Fruit fly (Drosophila melanogaster) whole organism, prepupa: ENCODE data around the gene CG12883.

Experiments used
- Blimp-1 ChIP-seq: fragments of 200-800 bp; sonication (Bioruptor generic); optimal IDR thresholded peaks from 3 replicates; lab custom pipeline; 2017; ENCODE audit warnings: missing biosample characterization, missing genetic modification characterization, mild to moderate bottlenecking, moderate library complexity, missing genetic modification reagents
- CG11294 ChIP-seq: fragments of 200-800 bp; sonication (Bioruptor generic); IDR thresholded peaks from 2 replicates; pipeline ENCODE4 v1.3.6; 2022; ENCODE audit warnings: missing biosample characterization, missing genetic modification characterization
- CG11902 ChIP-seq: fragments of 200-800 bp; sonication (Bioruptor generic); optimal IDR thresholded peaks from 3 replicates; lab custom pipeline; 2016; ENCODE audit warnings: missing biosample characterization, missing genetic modification characterization
- CG1621 ChIP-seq: fragments of 200-800 bp; sonication (Bioruptor generic); optimal IDR thresholded peaks from 3 replicates; lab custom pipeline; 2018; ENCODE audit warnings: missing biosample characterization, mild to moderate bottlenecking, missing genetic modification characterization
- CG3032 ChIP-seq: fragments of 200-800 bp; optimal IDR thresholded peaks from 2 replicates; lab custom pipeline; 2019; ENCODE audit warnings: missing biosample characterization, mild to moderate bottlenecking, missing genetic modification characterization, moderate library complexity
- CG31627 ChIP-seq: fragments of 200-800 bp; sonication (Bioruptor generic); optimal IDR thresholded peaks from 3 replicates; lab custom pipeline; 2016; ENCODE audit warnings: missing biosample characterization, missing genetic modification characterization
- CG34406 ChIP-seq: fragments of 200-800 bp; sonication (Bioruptor generic); optimal IDR thresholded peaks from 3 replicates; lab custom pipeline; 2016; ENCODE audit warnings: missing biosample characterization, missing genetic modification characterization
- CG3919 ChIP-seq: fragments of 200-800 bp; sonication (Bioruptor generic); optimal IDR thresholded peaks from 3 replicates; lab custom pipeline; 2016; ENCODE audit warnings: missing biosample characterization, missing genetic modification characterization
- CG6163 ChIP-seq: fragments of 200-800 bp; sonication (Bioruptor generic); IDR thresholded peaks from 3 replicates; pipeline ENCODE4 v1.3.6; 2022; ENCODE audit warnings: missing biosample characterization, missing genetic modification characterization
- CG6276 ChIP-seq: fragments of 200-800 bp; sonication (Bioruptor generic); optimal IDR thresholded peaks from 2 replicates; lab custom pipeline; 2017; ENCODE audit warnings: missing biosample characterization, mild to moderate bottlenecking, missing genetic modification characterization
- CG7368 ChIP-seq: fragments of 200-800 bp; sonication (Bioruptor generic); optimal IDR thresholded peaks from 3 replicates; lab custom pipeline; 2016; ENCODE audit warnings: missing biosample characterization, missing genetic modification characterization
- CG8119 ChIP-seq: fragments of 200-800 bp; sonication (Bioruptor generic); IDR thresholded peaks from 3 replicates; pipeline ENCODE4 v1.3.6; 2022; ENCODE audit warnings: missing biosample characterization, missing genetic modification characterization
- CG8319 ChIP-seq: fragments of 200-800 bp; sonication (Bioruptor generic); optimal IDR thresholded peaks from 3 replicates; lab custom pipeline; 2016; ENCODE audit warnings: missing biosample characterization, missing genetic modification characterization
- CG9139 ChIP-seq: fragments of 200-800 bp; sonication (Bioruptor generic); optimal IDR thresholded peaks from 3 replicates; lab custom pipeline; 2017; ENCODE audit warnings: missing biosample characterization, mild to moderate bottlenecking, missing genetic modification characterization
- Eip75B ChIP-seq: fragments of 200-800 bp; sonication (Bioruptor generic); optimal IDR thresholded peaks from 3 replicates; lab custom pipeline; 2016; ENCODE audit warnings: missing biosample characterization, missing genetic modification characterization
- Ets96B ChIP-seq: fragments of 200-800 bp; optimal IDR thresholded peaks from 2 replicates; lab custom pipeline; 2019; ENCODE audit warnings: missing biosample characterization, mild to moderate bottlenecking, missing genetic modification characterization, moderate library complexity
- Gug ChIP-seq: fragments of 200-800 bp; sonication (Bioruptor generic); IDR thresholded peaks from 2 replicates; pipeline ENCODE4 v1.3.6; 2022; ENCODE audit warnings: missing biosample characterization, missing genetic modification characterization
- Hr38 ChIP-seq: sonication (Bioruptor generic); optimal IDR thresholded peaks from 2 replicates; lab custom pipeline; 2016; ENCODE audit warnings: missing biosample characterization, missing genetic modification characterization
- Met ChIP-seq: fragments of 200-800 bp; sonication (Bioruptor generic); optimal IDR thresholded peaks from 3 replicates; lab custom pipeline; 2016; ENCODE audit warnings: missing biosample characterization, missing genetic modification characterization
- Sox15 ChIP-seq: fragments of 200-800 bp; sonication (Bioruptor generic); optimal IDR thresholded peaks from 3 replicates; lab custom pipeline; 2016; ENCODE audit warnings: missing biosample characterization, missing genetic modification characterization
- acj6 ChIP-seq: fragments of 200-800 bp; sonication (Bioruptor generic); optimal IDR thresholded peaks from 3 replicates; lab custom pipeline; 2016; ENCODE audit warnings: missing biosample characterization, missing genetic modification characterization
- dac ChIP-seq: fragments of 200-800 bp; sonication (Bioruptor generic); optimal IDR thresholded peaks from 2 replicates; lab custom pipeline; 2017; ENCODE audit warnings: missing biosample characterization, mild to moderate bottlenecking, missing genetic modification characterization
- dsx ChIP-seq: fragments of 200-800 bp; optimal IDR thresholded peaks from 3 replicates; lab custom pipeline; 2019; ENCODE audit warnings: missing biosample characterization, mild to moderate bottlenecking, missing genetic modification characterization, moderate library complexity; ENCODE audit not compliant: poor library complexity, severe bottlenecking
- fd59A ChIP-seq: fragments of 200-800 bp; sonication (Bioruptor generic); optimal IDR thresholded peaks from 2 replicates; lab custom pipeline; 2017; ENCODE audit warnings: missing biosample characterization, mild to moderate bottlenecking, missing genetic modification characterization, missing genetic modification reagents
- fkh ChIP-seq: fragments of 200-800 bp; sonication (Bioruptor generic); optimal IDR thresholded peaks from 3 replicates; lab custom pipeline; 2017; ENCODE audit warnings: missing biosample characterization, mild to moderate bottlenecking, missing genetic modification characterization, moderate library complexity
- lz ChIP-seq: fragments of 200-800 bp; sonication (Bioruptor generic); optimal IDR thresholded peaks from 3 replicates; lab custom pipeline; 2016; ENCODE audit warnings: missing biosample characterization, missing genetic modification characterization
- net ChIP-seq: fragments of 200-800 bp; sonication (Bioruptor generic); optimal IDR thresholded peaks from 3 replicates; lab custom pipeline; 2016; ENCODE audit warnings: missing biosample characterization, missing genetic modification characterization
- salr ChIP-seq, 2 experiments: fragments of 200-800 bp; sonication (Bioruptor generic); optimal IDR thresholded peaks; 3 replicates each; lab custom pipeline; 2016 to 2018; ENCODE audit warnings: missing biosample characterization in 2 of 2, missing genetic modification characterization in 2 of 2, mild to moderate bottlenecking in 1 of 2
- ss ChIP-seq, 2 experiments: fragments of 200-800 bp; sonication (Bioruptor generic); optimal IDR thresholded peaks; 2 replicates in 1 of 2; 3 replicates in 1 of 2; lab custom pipeline; 2017 to 2018; ENCODE audit warnings: mild to moderate bottlenecking in 2 of 2, missing biosample characterization in 2 of 2, missing genetic modification characterization in 2 of 2, moderate library complexity in 1 of 2
- svp ChIP-seq: fragments of 200-800 bp; sonication (Bioruptor generic); peaks from one replicate; lab custom pipeline; 2016; ENCODE audit warnings: missing biosample characterization, missing genetic modification characterization
- topi ChIP-seq: fragments of 200-800 bp; sonication (Bioruptor generic); optimal IDR thresholded peaks from 3 replicates; lab custom pipeline; 2016; ENCODE audit warnings: missing biosample characterization, missing genetic modification characterization

The CG12883 gene

DNA sequence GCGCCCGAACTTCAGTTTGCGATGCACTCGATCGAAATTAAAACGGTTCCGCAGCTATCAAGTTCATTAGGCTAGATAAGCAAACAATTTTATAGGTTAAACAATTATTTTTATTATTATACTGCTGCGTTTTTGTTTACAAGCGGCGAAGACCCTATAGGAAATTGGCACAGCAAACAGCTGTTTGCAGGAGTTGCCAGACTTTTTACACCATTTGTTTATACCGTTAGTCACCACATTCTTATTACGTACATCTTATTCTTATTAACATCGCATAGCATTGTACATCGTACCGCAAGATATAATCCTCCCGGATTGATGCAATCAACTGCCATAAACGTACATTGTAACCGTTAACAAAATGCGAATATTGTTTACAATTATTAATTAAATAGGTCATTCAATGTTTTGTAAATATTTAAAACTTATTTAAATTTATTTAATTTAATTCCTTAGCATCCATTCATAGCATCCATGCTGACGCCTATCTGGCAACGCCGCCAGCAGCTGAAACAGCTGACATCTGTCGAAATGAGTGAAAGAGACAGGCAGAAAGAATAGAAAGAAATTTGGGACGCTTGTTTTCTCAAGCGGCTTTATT, 27.6 kb downstream of the CG12883 start, which contains the start of the genes CROT and CG12877 (continued):
- TF ChIP-seq fkh (peak; percentile 96), CG3032 (tag; lab: Kevin White, UChicago) (peak; percentile 82), salr (GFP tag; optimal IDR thresholded peaks at IDR 0.05; lab: Kevin White, UChicago) (peak; percentile 70 to 78), Gug (GFP tag; lab: Robert Waterston, UW) (peak; percentile 66), CG8319 (peak; percentile 62), topi (GFP tag; lab: Kevin White, UChicago) (peak; percentile 54), net (GFP tag; lab: Kevin White, UChicago) (peak; percentile 76), CG11902 (GFP tag; lab: Kevin White, UChicago) (peak; percentile 65), CG3919 (GFP tag; lab: Kevin White, UChicago) (peak; percentile 72), Sox15 (GFP tag; lab: Kevin White, UChicago) (peak; percentile 82), acj6 (GFP tag; lab: Kevin White, UChicago) (peak; percentile 85), CG7368 (GFP tag; lab: Kevin White, UChicago) (peak; percentile 69), CG6163 (peak; percentile 72), dsx (GFP tag; lab: Kevin White, UChicago) (peak; percentile 47), CG8119 (GFP tag; lab: Robert Waterston, UW) (peak; percentile 57), fd59A (peak; percentile 70), CG1621 (tag; lab: Kevin White, UChicago) (peak; percentile 64), svp (GFP tag; lab: Kevin White, UChicago) (peak; percentile 67), ss (GFP tag; optimal IDR thresholded peaks at IDR 0.05; lab: Kevin White, UChicago) (peak in 1 of 2 experiments; percentile 46), Met (GFP tag; lab: Kevin White, UChicago) (peak; percentile 77), CG11294 (GFP tag; lab: Robert Waterston, UW) (peak; percentile 78; the same call in 1 of the 2 replicates), Hr38 (GFP tag; lab: Kevin White, UChicago) (no peak), CG34406 (GFP tag; lab: Kevin White, UChicago) (peak; percentile 82), dac (GFP tag; lab: Kevin White, UChicago) (peak; percentile 54), Ets96B (tag; lab: Kevin White, UChicago) (peak; percentile 70), lz (GFP tag; lab: Kevin White, UChicago) (peak; percentile 77), Blimp-1 (GFP tag; lab: Kevin White, UChicago) (peak; percentile 41), CG31627 (GFP tag; lab: Kevin White, UChicago) (peak; percentile 75), CG9139 (GFP tag; lab: Kevin White, UChicago) (no peak), Eip75B (GFP tag; lab: Kevin White, UChicago) (peak; percentile 70), CG6276 (no peak)
